Worm (Caenorhabditis elegans) whole organism, L3 larva: Measurements from ENCODE around the gene col-149.

ENCODE experiments used
- aly-2 ChIP-seq: fragments of 150-350 bp; optimal IDR thresholded peaks from 2 replicates; lab custom pipeline; 2014; ENCODE audit warnings: missing biosample characterization, missing genetic modification characterization
- ceh-16 ChIP-seq: sonication (generic microtip); optimal IDR thresholded peaks from 2 replicates; lab custom pipeline; 2017; ENCODE audit warnings: missing biosample characterization, missing genetic modification characterization
- ceh-82 ChIP-seq: fragments of 150-350 bp; optimal IDR thresholded peaks from 2 replicates; lab custom pipeline; 2014; ENCODE audit warnings: missing biosample characterization, missing genetic modification characterization
- daf-12 ChIP-seq: fragments of 150-350 bp; optimal IDR thresholded peaks from 2 replicates; lab custom pipeline; 2014; ENCODE audit warnings: missing biosample characterization, missing genetic modification reagents, missing genetic modification characterization
- egl-27 ChIP-seq: sonication (generic microtip); optimal IDR thresholded peaks from 4 replicates; lab custom pipeline; 2017; ENCODE audit warnings: missing biosample characterization, missing genetic modification reagents, missing genetic modification characterization
- elt-1 ChIP-seq: fragments of 150-350 bp; optimal IDR thresholded peaks from 2 replicates; lab custom pipeline; 2014; ENCODE audit warnings: missing biosample characterization, missing genetic modification characterization
- elt-3 ChIP-seq, 3 experiments: fragments of 150-350 bp in 1 of 3; sonication (generic microtip) in 2 of 3; optimal IDR thresholded peaks; 2 replicates in 2 of 3; 4 replicates in 1 of 3; lab custom pipeline; 2014 to 2017; ENCODE audit warnings: missing biosample characterization in 3 of 3, missing genetic modification characterization in 3 of 3
- fkh-10 ChIP-seq: sonication (generic microtip); optimal IDR thresholded peaks from 2 replicates; lab custom pipeline; 2017; ENCODE audit warnings: missing biosample characterization, missing genetic modification reagents, missing genetic modification characterization
- nhr-23 ChIP-seq: fragments of 150-350 bp; optimal IDR thresholded peaks from 2 replicates; lab custom pipeline; 2014; ENCODE audit warnings: missing biosample characterization, missing genetic modification reagents, missing genetic modification characterization
- nhr-76 ChIP-seq: fragments of 150-350 bp; sonication (generic microtip); optimal IDR thresholded peaks from 5 replicates; lab custom pipeline; 2014; ENCODE audit warnings: missing biosample characterization, missing genetic modification characterization
- pqm-1 ChIP-seq: fragments of 150-350 bp; optimal IDR thresholded peaks from 2 replicates; lab custom pipeline; 2017; ENCODE audit warnings: missing biosample characterization, missing genetic modification characterization, inconsistent platforms
- unc-62 ChIP-seq: fragments of 150-350 bp; sonication (generic microtip); optimal IDR thresholded peaks from 4 replicates; lab custom pipeline; 2014; ENCODE audit warnings: missing biosample characterization, missing genetic modification reagents, missing genetic modification characterization
- ztf-11 ChIP-seq: fragments of 150-350 bp; optimal IDR thresholded peaks from 2 replicates; lab custom pipeline; 2014; ENCODE audit warnings: missing biosample characterization, missing genetic modification characterization

DNA sequence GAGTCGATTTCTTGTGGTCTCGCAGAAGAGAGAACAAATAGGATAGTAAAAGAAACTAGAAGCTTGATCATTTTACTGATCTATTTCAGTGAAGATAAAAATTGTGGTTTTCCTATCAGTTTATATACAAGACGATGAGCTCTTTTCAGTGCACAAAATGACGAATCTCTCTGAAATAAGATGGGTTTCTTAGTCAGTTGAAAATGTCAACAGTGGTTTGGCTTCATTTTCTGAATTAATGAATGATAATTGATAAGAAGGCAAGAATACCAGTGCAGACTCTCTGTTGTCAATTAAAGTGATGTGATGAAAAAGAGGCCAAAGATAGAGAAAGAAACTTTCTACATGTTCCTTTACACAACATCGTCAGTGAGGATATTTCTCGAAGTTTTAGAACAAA lies 11.3 kb downstream of the col-149 start, which contains the start of gene lys-2:
- no peak for TF ChIP-seq aly-2
- no peak for TF ChIP-seq elt-3 (tag; optimal IDR thresholded peaks at IDR 0.05; lab: Kevin White, UChicago)
- TF ChIP-seq ceh-82 (tag; lab: Kevin White, UChicago), result no peak
- TF ChIP-seq nhr-23 (tag; lab: Kevin White, UChicago), result no peak
- no peak for TF ChIP-seq daf-12 (tag; lab: Kevin White, UChicago)
- TF ChIP-seq ceh-16, result no peak
- TF ChIP-seq pqm-1 (tag; lab: Kevin White, UChicago), result peak; percentile 95
- TF ChIP-seq unc-62 (GFP tag; lab: Kevin White, UChicago), result no peak
- no peak for TF ChIP-seq nhr-76 (tag; lab: Kevin White, UChicago)
- TF ChIP-seq ztf-11 (tag; lab: Kevin White, UChicago), result no peak
- no peak for TF ChIP-seq fkh-10 (GFP tag; lab: Kevin White, UChicago)
- no peak for TF ChIP-seq elt-1 (tag; lab: Kevin White, UChicago)
- TF ChIP-seq egl-27 (tag; lab: Kevin White, UChicago), result no peak
